Worm (Caenorhabditis elegans) whole organism, early embryonic: ENCODE results near the gene F07F6.4.
A peak's percentile ranks its signal among the peaks of the same experiment; 100 is the strongest.

Experiments used
- B0310.2 ChIP-seq: sonication (generic microtip); optimal IDR thresholded peaks from 2 replicates; lab custom pipeline; 2016; ENCODE audit warnings: mild to moderate bottlenecking, missing genetic modification characterization, missing compliant biosample characterization
- F13C5.2 ChIP-seq: sonication (generic microtip); optimal IDR thresholded peaks from 2 replicates; lab custom pipeline; 2017; ENCODE audit warnings: mild to moderate bottlenecking, missing genetic modification characterization, inconsistent platforms, missing compliant biosample characterization
- aly-1 ChIP-seq: sonication (generic microtip); optimal IDR thresholded peaks from 2 replicates; lab custom pipeline; 2016; ENCODE audit warnings: missing genetic modification characterization, missing compliant biosample characterization
- ama-1 ChIP-seq: fragments of 150-350 bp; optimal IDR thresholded peaks from 2 replicates; lab custom pipeline; 2014
- ceh-13 ChIP-seq: fragments of 200-800 bp; sonication (Bioruptor generic); optimal IDR thresholded peaks from 2 replicates; lab custom pipeline; 2018; ENCODE audit warnings: mild to moderate bottlenecking, missing genetic modification characterization, missing compliant biosample characterization
- ceh-36 ChIP-seq: sonication (generic microtip); optimal IDR thresholded peaks from 2 replicates; lab custom pipeline; 2016; ENCODE audit warnings: missing genetic modification characterization, inconsistent platforms, missing compliant biosample characterization
- ets-7 ChIP-seq: sonication (generic microtip); optimal IDR thresholded peaks from 2 replicates; lab custom pipeline; 2016; ENCODE audit warnings: missing genotype, missing genetic modification characterization, missing compliant biosample characterization
- flt-1 ChIP-seq: fragments of 200-800 bp; sonication (Bioruptor generic); IDR thresholded peaks from 2 replicates; pipeline ENCODE4 v1.3.6; 2022; ENCODE audit warnings: missing genetic modification characterization, missing compliant biosample characterization
- hmbx-1 ChIP-seq: sonication (generic microtip); optimal IDR thresholded peaks from 2 replicates; lab custom pipeline; 2016; ENCODE audit warnings: mild to moderate bottlenecking, missing genetic modification characterization, missing compliant biosample characterization
- hmg-4 ChIP-seq: fragments of 200-800 bp; sonication (Bioruptor generic); optimal IDR thresholded peaks from 2 replicates; lab custom pipeline; 2018; ENCODE audit warnings: mild to moderate bottlenecking, missing genetic modification characterization, missing compliant biosample characterization
- hnd-1 ChIP-seq: sonication (generic microtip); optimal IDR thresholded peaks from 2 replicates; lab custom pipeline; 2016; ENCODE audit warnings: missing genetic modification characterization, missing compliant biosample characterization
- pes-1 ChIP-seq: fragments of 200-800 bp; sonication (Bioruptor generic); IDR thresholded peaks from 2 replicates; pipeline ENCODE4 v1.3.6; 2022; ENCODE audit warnings: missing genetic modification reagents, missing genetic modification characterization, missing compliant biosample characterization
- scrt-1 ChIP-seq: fragments of 200-800 bp; sonication (Bioruptor generic); IDR thresholded peaks from 2 replicates; pipeline ENCODE4 v1.3.6; 2022; ENCODE audit warnings: missing genetic modification characterization, missing compliant biosample characterization
- sea-1 ChIP-seq: fragments of 200-800 bp; sonication (Bioruptor generic); conservative IDR thresholded peaks from 2 replicates; pipeline ENCODE4 v1.3.6; 2022; ENCODE audit warnings: missing genetic modification characterization, missing compliant biosample characterization
- tbx-11 ChIP-seq: fragments of 200-800 bp; sonication (Bioruptor generic); IDR thresholded peaks from 2 replicates; pipeline ENCODE4 v1.3.6; 2022; ENCODE audit warnings: missing genetic modification characterization, missing compliant biosample characterization
- tbx-37 ChIP-seq: fragments of 200-800 bp; sonication (Bioruptor generic); conservative IDR thresholded peaks from 2 replicates; pipeline ENCODE4 v1.3.6; 2022; ENCODE audit warnings: missing genetic modification reagents, missing genetic modification characterization, missing compliant biosample characterization
- tra-4 ChIP-seq: sonication (generic microtip); optimal IDR thresholded peaks from 2 replicates; lab custom pipeline; 2017; ENCODE audit warnings: missing genetic modification characterization, missing compliant biosample characterization

Gene F07F6.4

DNA sequence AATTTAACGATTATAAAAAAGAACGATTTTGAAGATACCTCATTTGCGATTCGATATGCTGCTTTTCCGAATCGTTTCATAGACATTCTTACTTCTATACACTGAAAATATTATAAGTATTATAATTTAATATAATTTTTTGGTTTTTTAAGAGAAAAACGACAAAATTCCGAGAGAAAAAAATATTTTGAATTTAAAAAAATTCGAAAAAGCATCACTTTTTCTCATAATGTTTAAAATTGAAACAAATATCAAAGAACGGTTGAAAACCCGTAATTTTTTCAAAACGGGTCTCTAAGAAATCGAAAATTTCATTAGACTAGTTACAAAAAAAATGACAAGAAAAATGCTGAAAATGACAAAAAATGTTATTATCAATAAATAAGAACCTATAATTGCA is 33.8 kb downstream of the F07F6.4 start, which contains the start of gene pink-1:
Gene pink-1 (minus strand): TSS at position 101 of the 400 bp plus-strand sequence.
- TF ChIP-seq hnd-1 (tag; lab: Kevin White, UChicago) (no peak), tbx-11 (GFP tag; lab: Robert Waterston, UW) (no peak), B0310.2 (tag; lab: Kevin White, UChicago) (no peak), tbx-37 (GFP tag; lab: Robert Waterston, UW) (no peak), hmg-4 (GFP tag; lab: Kevin White, UChicago) (no peak), F13C5.2 (no peak), ceh-13 (no peak), pes-1 (GFP tag; lab: Robert Waterston, UW) (no peak), tra-4 (tag; lab: Kevin White, UChicago) (no peak), hmbx-1 (tag; lab: Kevin White, UChicago) (no peak)

DNA sequence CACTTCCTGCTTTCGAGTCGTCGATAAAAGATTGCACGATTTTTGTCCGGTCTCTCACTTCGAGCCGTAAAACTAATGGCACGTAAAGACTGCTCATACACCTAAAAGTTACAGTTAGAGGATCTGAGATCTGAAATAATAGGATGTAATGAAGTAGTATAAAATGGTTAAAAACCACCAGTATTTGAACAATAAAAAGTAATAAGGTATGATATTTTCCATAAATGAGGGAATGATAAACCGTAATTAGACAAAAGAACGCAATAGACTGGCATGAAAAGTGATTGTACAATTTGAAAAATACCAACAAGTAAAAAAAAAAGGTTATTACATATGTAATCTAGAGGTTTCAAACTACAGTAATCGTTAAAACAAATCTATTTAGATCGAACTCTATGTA is 36.3 kb downstream of the F07F6.4 start, which contains the start of gene brap-2:
Gene brap-2 (minus strand): TSS at position 101 of the 400 bp plus-strand sequence.
- TF ChIP-seq hmg-4 (GFP tag; lab: Kevin White, UChicago), result no peak
- no peak for TF ChIP-seq pes-1 (GFP tag; lab: Robert Waterston, UW)
- no peak for TF ChIP-seq hnd-1 (tag; lab: Kevin White, UChicago)

DNA sequence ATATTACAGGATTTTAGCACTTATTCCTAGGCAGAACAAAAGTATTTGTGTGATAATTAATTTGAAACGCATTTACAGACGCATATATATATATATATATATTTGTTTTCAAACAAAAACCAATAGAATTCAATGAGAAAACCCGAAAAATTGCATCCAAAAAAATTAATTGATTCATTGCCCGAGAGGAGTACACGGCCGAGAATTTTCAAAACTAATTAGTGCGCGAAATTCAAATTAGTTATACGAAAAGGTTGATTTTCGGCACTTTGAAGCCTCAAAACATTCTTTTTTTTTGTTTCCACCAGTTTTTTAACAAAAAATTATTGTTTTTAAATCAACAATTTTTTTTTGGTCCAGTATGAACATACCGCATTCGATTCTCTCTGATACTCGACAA is 37.9 kb downstream of the F07F6.4 start:
- no peak for TF ChIP-seq sea-1 (GFP tag; lab: Robert Waterston, UW)

DNA sequence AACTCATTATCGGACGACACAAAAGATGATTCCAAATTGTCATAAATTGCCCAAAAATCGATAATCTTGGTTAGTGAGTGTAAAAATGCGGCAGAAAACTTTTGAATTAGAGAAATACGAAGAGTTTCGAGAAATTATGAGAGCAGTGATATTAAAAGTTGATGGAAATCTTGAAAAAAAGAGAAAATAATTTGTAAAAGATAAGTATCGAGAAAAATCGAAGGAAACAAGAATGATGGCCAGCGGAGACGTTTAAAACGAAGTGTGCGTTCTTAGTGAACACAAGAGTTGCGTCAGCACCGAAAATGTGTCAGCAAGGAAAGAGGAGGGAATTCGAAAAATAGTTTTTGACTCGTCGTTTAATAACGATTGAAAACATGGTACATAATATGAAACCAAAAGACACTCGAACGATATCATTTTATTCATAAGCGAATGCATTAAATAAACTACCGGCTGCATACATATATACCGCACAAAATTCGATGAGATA is 39.5 kb downstream of the F07F6.4 start, which contains the start of gene ndx-6:
Gene ndx-6 (minus strand): TSS at position 51 of the 493 bp plus-strand sequence.
- TF ChIP-seq ama-1 (lab: Kevin White, UChicago), result no peak
- no peak for TF ChIP-seq ceh-13
- no peak for TF ChIP-seq B0310.2 (tag; lab: Kevin White, UChicago)
- TF ChIP-seq hmg-4 (GFP tag; lab: Kevin White, UChicago), result no peak
- TF ChIP-seq ets-7, result peak; percentile 20
- TF ChIP-seq pes-1 (GFP tag; lab: Robert Waterston, UW), result peak; percentile 66
- peak; percentile 7 for TF ChIP-seq hmbx-1 (tag; lab: Kevin White, UChicago)
- TF ChIP-seq tra-4 (tag; lab: Kevin White, UChicago), result no peak
- no peak for TF ChIP-seq hnd-1 (tag; lab: Kevin White, UChicago)
- peak; percentile 30 for TF ChIP-seq ceh-36 (tag; lab: Kevin White, UChicago)
- no peak for TF ChIP-seq flt-1 (GFP tag; lab: Robert Waterston, UW)
- TF ChIP-seq tbx-37 (GFP tag; lab: Robert Waterston, UW), result peak; percentile 45; the same call in 1 of the 2 replicates
- TF ChIP-seq scrt-1 (GFP tag; lab: Robert Waterston, UW), result no peak
- no peak for TF ChIP-seq tbx-11 (GFP tag; lab: Robert Waterston, UW)
- peak; percentile 56 for TF ChIP-seq F13C5.2
- TF ChIP-seq sea-1 (GFP tag; lab: Robert Waterston, UW), result no peak
- no peak for TF ChIP-seq aly-1

DNA sequence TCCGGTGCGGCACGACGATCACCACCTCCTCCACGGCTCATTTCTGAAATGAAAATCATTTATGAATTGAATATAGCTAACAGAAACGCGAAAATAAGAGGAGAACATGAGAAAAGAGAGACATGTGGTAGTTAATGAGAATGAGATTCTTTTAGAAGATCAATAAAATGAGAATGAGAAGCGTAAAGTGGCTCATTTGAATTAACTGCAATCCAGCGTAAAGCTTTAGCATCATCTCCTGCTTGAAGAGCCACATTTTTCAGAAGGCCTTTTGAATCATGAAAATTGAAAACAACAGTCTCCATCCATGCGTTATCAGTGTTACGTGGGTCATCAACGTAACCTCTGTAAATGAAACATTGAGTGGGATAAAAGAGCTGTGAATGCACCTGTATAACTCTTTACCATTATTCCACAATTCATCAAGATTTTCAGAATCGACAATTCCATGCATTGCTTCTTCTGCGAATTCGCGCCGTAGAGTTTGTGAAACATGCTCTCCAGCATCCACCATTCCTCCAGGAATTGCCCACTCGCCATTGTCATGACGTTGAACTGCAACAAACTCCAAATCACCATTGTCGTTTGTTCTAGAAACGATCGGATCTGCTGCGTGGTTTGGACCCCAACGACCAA is 40.5 kb downstream of the F07F6.4 start, which contains the start of gene rsp-4:
Gene rsp-4 (minus strand): TSS at position 51 of the 636 bp plus-strand sequence.
- no peak for TF ChIP-seq sea-1 (GFP tag; lab: Robert Waterston, UW)
- no peak for TF ChIP-seq F13C5.2
- no peak for TF ChIP-seq hnd-1 (tag; lab: Kevin White, UChicago)
- no peak for TF ChIP-seq B0310.2 (tag; lab: Kevin White, UChicago)
- TF ChIP-seq ets-7, result no peak
- no peak for TF ChIP-seq hmbx-1 (tag; lab: Kevin White, UChicago)
- no peak for TF ChIP-seq tbx-37 (GFP tag; lab: Robert Waterston, UW)
- no peak for TF ChIP-seq aly-1
- no peak for TF ChIP-seq hmg-4 (GFP tag; lab: Kevin White, UChicago)
- TF ChIP-seq ama-1 (lab: Kevin White, UChicago), result no peak
- TF ChIP-seq pes-1 (GFP tag; lab: Robert Waterston, UW), result no peak
- no peak for TF ChIP-seq tbx-11 (GFP tag; lab: Robert Waterston, UW)
- TF ChIP-seq scrt-1 (GFP tag; lab: Robert Waterston, UW), result no peak
- TF ChIP-seq ceh-13, result no peak

- TF ChIP-seq B0310.2 (tag; lab: Kevin White, UChicago) (no peak), hmbx-1 (tag; lab: Kevin White, UChicago) (no peak), F13C5.2 (no peak), tra-4 (tag; lab: Kevin White, UChicago) (no peak), hmg-4 (GFP tag; lab: Kevin White, UChicago) (no peak), ceh-36 (tag; lab: Kevin White, UChicago) (no peak), ama-1 (lab: Kevin White, UChicago) (no peak), scrt-1 (GFP tag; lab: Robert Waterston, UW) (no peak), aly-1 (no peak)
These were observed 42.2 kb downstream of the F07F6.4 start, which contains the start of gene ccpp-6 for ce11 chrII:5387217-5387616. TSS of gene ccpp-6 (minus strand) at chrII:5387317.

DNA sequence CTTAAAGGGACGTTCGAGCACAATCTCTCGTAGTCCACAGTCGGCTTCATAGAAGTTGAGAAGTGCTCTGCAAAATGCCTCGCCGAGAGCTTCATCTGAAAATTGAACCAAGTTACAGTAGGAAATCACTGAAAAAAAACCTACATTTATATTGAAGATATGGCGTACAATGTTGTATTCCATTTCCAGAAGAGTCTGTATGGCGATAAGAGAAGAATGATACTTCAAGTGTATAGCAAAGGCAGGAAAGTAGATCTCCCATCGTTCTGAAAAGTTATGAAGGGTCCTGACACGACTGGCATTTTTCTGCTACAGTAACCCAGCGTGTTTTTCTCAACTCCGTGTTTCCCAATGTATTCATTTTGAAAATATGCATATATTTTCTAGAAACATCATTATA is 45.1 kb downstream of the F07F6.4 start:
- TF ChIP-seq ama-1 (lab: Kevin White, UChicago), result no peak

DNA sequence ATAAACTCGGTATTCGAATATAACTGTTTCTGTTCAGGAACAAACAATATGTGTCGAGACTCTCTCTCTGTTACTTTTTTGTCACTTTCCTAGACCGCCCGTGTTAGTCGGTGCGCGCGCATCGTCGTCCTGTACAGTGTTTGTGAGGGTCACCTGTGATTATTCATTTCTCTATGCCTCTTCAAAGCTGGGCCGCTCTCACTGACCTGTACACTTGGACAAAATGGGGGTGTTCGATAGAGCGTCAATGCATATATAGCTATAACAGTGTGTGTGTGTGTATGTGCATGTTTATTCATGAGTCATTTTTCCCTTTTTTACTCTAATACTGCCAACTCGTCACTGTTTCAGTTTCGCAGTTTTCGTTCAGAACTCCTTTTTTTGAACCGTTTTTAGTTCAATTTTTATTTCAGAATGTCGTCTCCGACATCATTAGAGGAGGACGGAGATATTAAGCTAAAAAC is 49.7 kb downstream of the F07F6.4 start, which contains the start of gene pkc-3:
Gene pkc-3 (plus strand): TSS at position 414 of the 464 bp plus-strand sequence.
- TF ChIP-seq hmg-4 (GFP tag; lab: Kevin White, UChicago) (peak; percentile 41), tra-4 (tag; lab: Kevin White, UChicago) (no peak), flt-1 (GFP tag; lab: Robert Waterston, UW) (no peak)
